Worm (Caenorhabditis elegans): ENCODE data around the gene K02E10.7.

K02E10.7 gene

ce11 chrX:2461742-2462141, 46.6 kb downstream of the K02E10.7 start:
- TF ChIP-seq tbx-2 (tag; optimal IDR thresholded peaks at IDR 0.05) (no peak), T23F11.4 (GFP tag; optimal IDR thresholded peaks at IDR 0.05) (no peak), dmd-4 (tag; optimal IDR thresholded peaks at IDR 0.05; ENCODE audit: borderline replicate concordance) (no peak), hlh-15 (tag; optimal IDR thresholded peaks at IDR 0.05) (no peak), F13H6.1 (tag; optimal IDR thresholded peaks at IDR 0.05) (no peak), lim-6 (tag; optimal IDR thresholded peaks at IDR 0.05) (no peak), hlh-6 (tag; optimal IDR thresholded peaks at IDR 0.05) (no peak), ceh-48 (tag; optimal IDR thresholded peaks at IDR 0.05) (no peak)

ce11 chrX:2459793-2460192, 48.6 kb downstream of the K02E10.7 start, which contains the start of gene fox-1:
Gene fox-1 (minus strand): TSS chrX:2459893.
- TF ChIP-seq ceh-48 (tag; optimal IDR thresholded peaks at IDR 0.05) (no peak), pha-2 (tag; optimal IDR thresholded peaks at IDR 0.05) (peak; percentile 21), tbx-2 (tag; optimal IDR thresholded peaks at IDR 0.05) (peak; percentile 2), lim-6 (tag; optimal IDR thresholded peaks at IDR 0.05) (no peak)

- TF ChIP-seq ahr-1 (tag; optimal IDR thresholded peaks at IDR 0.05) (no peak), ets-4 (tag; optimal IDR thresholded peaks at IDR 0.05) (no peak), lim-6 (tag; optimal IDR thresholded peaks at IDR 0.05) (no peak), hlh-13 (GFP tag; optimal IDR thresholded peaks at IDR 0.05) (no peak), ceh-6 (GFP tag; optimal IDR thresholded peaks at IDR 0.05) (no peak), lin-11 (tag; optimal IDR thresholded peaks at IDR 0.05) (no peak), sox-2 (GFP tag; IDR thresholded peaks at IDR 0.05) (no peak), hlh-15 (tag; optimal IDR thresholded peaks at IDR 0.05) (no peak), ceh-31 (tag; optimal IDR thresholded peaks at IDR 0.05) (no peak), pros-1 (tag; optimal IDR thresholded peaks at IDR 0.05) (no peak), pha-2 (tag; optimal IDR thresholded peaks at IDR 0.05) (no peak)
Measured at ce11 chrX:2457461-2457860, 50.9 kb downstream of the K02E10.7 start.

- TF ChIP-seq ceh-22 (tag; optimal IDR thresholded peaks at IDR 0.05): no peak
- TF ChIP-seq elt-2 (tag; optimal IDR thresholded peaks at IDR 0.05): no peak
- TF ChIP-seq ama-1 (optimal IDR thresholded peaks at IDR 0.05): no peak
- no peak for TF ChIP-seq ttx-3 (tag; optimal IDR thresholded peaks at IDR 0.05)
- TF ChIP-seq mec-3 (tag; optimal IDR thresholded peaks at IDR 0.05; ENCODE audit: borderline replicate concordance): no peak
- no peak for TF ChIP-seq ceh-30 (tag; optimal IDR thresholded peaks at IDR 0.05)
- no peak for TF ChIP-seq ref-2 (tag; optimal IDR thresholded peaks at IDR 0.05)
- no peak for TF ChIP-seq pha-4 (tag; optimal IDR thresholded peaks at IDR 0.05)
- TF ChIP-seq fkh-10 (GFP tag; optimal IDR thresholded peaks at IDR 0.05): no peak
- peak; percentile 65 for TF ChIP-seq unc-42 (tag; optimal IDR thresholded peaks at IDR 0.05)
- TF ChIP-seq dmd-4 (tag; optimal IDR thresholded peaks at IDR 0.05; ENCODE audit: borderline replicate concordance): no peak
- TF ChIP-seq pag-3 (tag; optimal IDR thresholded peaks at IDR 0.05; ENCODE audit: borderline replicate concordance): peak; percentile 10
- TF ChIP-seq hlh-13 (GFP tag; optimal IDR thresholded peaks at IDR 0.05): no peak
- no peak for TF ChIP-seq ceh-14 (tag; optimal IDR thresholded peaks at IDR 0.05)
Measured at ce11 chrX:2456141-2456540, 52.2 kb downstream of the K02E10.7 start.

- TF ChIP-seq K02D7.2 (tag; optimal IDR thresholded peaks at IDR 0.05) (no peak), ref-2 (tag; optimal IDR thresholded peaks at IDR 0.05) (no peak), nhr-11 (tag; optimal IDR thresholded peaks at IDR 0.05) (no peak), hlh-13 (GFP tag; optimal IDR thresholded peaks at IDR 0.05) (no peak), unc-3 (GFP tag; conservative IDR thresholded peaks at IDR 0.05) (no peak), unc-3 (tag; optimal IDR thresholded peaks at IDR 0.05) (no peak), ceh-31 (tag; optimal IDR thresholded peaks at IDR 0.05) (peak; percentile 50), elt-2 (tag; optimal IDR thresholded peaks at IDR 0.05) (no peak), eyg-1 (tag; optimal IDR thresholded peaks at IDR 0.05) (no peak), ceh-18 (tag; optimal IDR thresholded peaks at IDR 0.05) (no peak), ceh-30 (tag; optimal IDR thresholded peaks at IDR 0.05) (no peak), fkh-10 (GFP tag; optimal IDR thresholded peaks at IDR 0.05) (no peak), fax-1 (tag; optimal IDR thresholded peaks at IDR 0.05) (no peak), ceh-48 (tag; optimal IDR thresholded peaks at IDR 0.05) (no peak), C08G9.2 (tag; optimal IDR thresholded peaks at IDR 0.05) (no peak), ceh-45 (GFP tag; IDR thresholded peaks at IDR 0.05) (no peak), lim-6 (tag; optimal IDR thresholded peaks at IDR 0.05) (no peak), sdc-2 (tag; optimal IDR thresholded peaks at IDR 0.05) (no peak), unc-42 (tag; optimal IDR thresholded peaks at IDR 0.05) (peak; percentile 67)
Measured at ce11 chrX:2454914-2455313, 53.4 kb downstream of the K02E10.7 start.

All from whole organism, late embryonic.